Worm (Caenorhabditis elegans) whole organism, mixed stage, embryonic: ENCODE results near the gene tsp-13.
A peak's percentile ranks its signal among the peaks of the same experiment; 100 is the strongest.

Experiments
- M03D4.4 ChIP-seq: sonication (generic microtip); optimal IDR thresholded peaks from 2 replicates; lab custom pipeline; 2017; ENCODE audit warnings: mild to moderate bottlenecking, missing genetic modification characterization, missing compliant biosample characterization
- bed-3 ChIP-seq: fragments of 200-800 bp; sonication (Bioruptor generic); optimal IDR thresholded peaks from 3 replicates; lab custom pipeline; 2018; ENCODE audit warnings: mild to moderate bottlenecking, missing genetic modification characterization, moderate library complexity, missing compliant biosample characterization
- blmp-1 ChIP-seq: fragments of 150-350 bp; optimal IDR thresholded peaks from 2 replicates; lab custom pipeline; 2014; ENCODE audit warnings: missing biosample characterization, missing genetic modification characterization
- ceh-39 ChIP-seq: fragments of 150-350 bp; optimal IDR thresholded peaks from 2 replicates; lab custom pipeline; 2014; ENCODE audit warnings: missing biosample characterization, missing genetic modification characterization
- ceh-43 ChIP-seq: fragments of 200-800 bp; sonication (Bioruptor generic); optimal IDR thresholded peaks from 2 replicates; lab custom pipeline; 2018; ENCODE audit warnings: mild to moderate bottlenecking, missing genetic modification characterization, moderate library complexity, missing compliant biosample characterization
- ceh-83 ChIP-seq: fragments of 200-800 bp; sonication (Bioruptor generic); optimal IDR thresholded peaks from 2 replicates; lab custom pipeline; 2018; ENCODE audit warnings: mild to moderate bottlenecking, missing genetic modification characterization, missing compliant biosample characterization
- ces-1 ChIP-seq: fragments of 150-350 bp; optimal IDR thresholded peaks from 2 replicates; lab custom pipeline; 2014; ENCODE audit warnings: missing biosample characterization, missing genetic modification reagents, missing genetic modification characterization
- cnd-1 ChIP-seq: fragments of 200-800 bp; sonication (Bioruptor generic); optimal IDR thresholded peaks from 2 replicates; lab custom pipeline; 2018; ENCODE audit warnings: mild to moderate bottlenecking, missing genetic modification characterization, missing compliant biosample characterization
- drap-1 ChIP-seq: fragments of 200-800 bp; sonication (Bioruptor generic); optimal IDR thresholded peaks from 3 replicates; lab custom pipeline; 2018; ENCODE audit warnings: mild to moderate bottlenecking, missing genetic modification characterization, missing compliant biosample characterization
- elt-1 ChIP-seq: sonication (generic microtip); optimal IDR thresholded peaks from 2 replicates; lab custom pipeline; 2017; ENCODE audit warnings: missing genetic modification characterization, mild to moderate bottlenecking, missing compliant biosample characterization, antibody characterized with exemption, moderate library complexity, borderline replicate concordance; ENCODE audit not compliant: insufficient read depth
- flh-1 ChIP-seq: fragments of 200-800 bp; sonication (Bioruptor generic); optimal IDR thresholded peaks from 2 replicates; lab custom pipeline; 2018; ENCODE audit warnings: mild to moderate bottlenecking, missing genetic modification characterization, moderate library complexity, missing compliant biosample characterization
- ham-2 ChIP-seq: fragments of 200-800 bp; sonication (Bioruptor generic); optimal IDR thresholded peaks from 2 replicates; lab custom pipeline; 2018; ENCODE audit warnings: mild to moderate bottlenecking, missing genetic modification characterization, missing compliant biosample characterization
- hlh-1 ChIP-seq: fragments of 150-350 bp; optimal IDR thresholded peaks from 2 replicates; lab custom pipeline; 2014; ENCODE audit warnings: missing biosample characterization, missing genetic modification reagents, missing genetic modification characterization
- lin-13 ChIP-seq: fragments of 150-350 bp; optimal IDR thresholded peaks from 2 replicates; lab custom pipeline; 2014; ENCODE audit warnings: missing biosample characterization, missing genetic modification characterization
- lin-32 ChIP-seq: fragments of 200-800 bp; sonication (Bioruptor generic); optimal IDR thresholded peaks from 2 replicates; lab custom pipeline; 2018; ENCODE audit warnings: mild to moderate bottlenecking, missing genetic modification characterization, missing compliant biosample characterization
- lsy-2 ChIP-seq: fragments of 150-350 bp; optimal IDR thresholded peaks from 2 replicates; lab custom pipeline; 2014; ENCODE audit warnings: missing biosample characterization, missing genetic modification characterization
- mep-1 ChIP-seq: fragments of 150-350 bp; optimal IDR thresholded peaks from 2 replicates; lab custom pipeline; 2017; ENCODE audit warnings: missing biosample characterization, missing genetic modification reagents, missing genetic modification characterization, inconsistent platforms
- mls-2 ChIP-seq: sonication (generic microtip); optimal IDR thresholded peaks from 2 replicates; lab custom pipeline; 2016; ENCODE audit warnings: mild to moderate bottlenecking, missing genetic modification characterization, moderate library complexity, missing compliant biosample characterization
- nhr-12 ChIP-seq: fragments of 150-350 bp; optimal IDR thresholded peaks from 2 replicates; lab custom pipeline; 2014; ENCODE audit warnings: missing biosample characterization, missing genetic modification characterization
- nhr-2 ChIP-seq: fragments of 150-350 bp; optimal IDR thresholded peaks from 2 replicates; lab custom pipeline; 2014; ENCODE audit warnings: missing biosample characterization, missing genetic modification characterization
- nhr-237 ChIP-seq: fragments of 150-350 bp; optimal IDR thresholded peaks from 2 replicates; lab custom pipeline; 2014; ENCODE audit warnings: missing biosample characterization, missing genetic modification characterization
- nhr-28 ChIP-seq: fragments of 150-350 bp; optimal IDR thresholded peaks from 2 replicates; lab custom pipeline; 2014; ENCODE audit warnings: missing biosample characterization, missing genetic modification characterization
- nhr-76 ChIP-seq: sonication (generic microtip); optimal IDR thresholded peaks from 2 replicates; lab custom pipeline; 2017; ENCODE audit warnings: missing biosample characterization, missing genetic modification characterization
- pha-4 ChIP-seq: fragments of 150-350 bp; optimal IDR thresholded peaks from 2 replicates; lab custom pipeline; 2018; ENCODE audit warnings: missing biosample characterization, missing genetic modification reagents, missing genetic modification characterization
- sem-2 ChIP-seq: fragments of 200-800 bp; sonication (Bioruptor generic); optimal IDR thresholded peaks from 2 replicates; lab custom pipeline; 2018; ENCODE audit warnings: mild to moderate bottlenecking, missing genetic modification characterization, missing compliant biosample characterization
- snpc-4 ChIP-seq: fragments of 150-350 bp; optimal IDR thresholded peaks from 2 replicates; lab custom pipeline; 2014; ENCODE audit warnings: missing biosample characterization, missing genetic modification characterization
- sptf-1 ChIP-seq: sonication (generic microtip); optimal IDR thresholded peaks from 2 replicates; lab custom pipeline; 2017; ENCODE audit warnings: mild to moderate bottlenecking, missing genetic modification characterization, moderate library complexity, missing compliant biosample characterization
- tbx-8 ChIP-seq: fragments of 200-800 bp; sonication (Bioruptor generic); optimal IDR thresholded peaks from 2 replicates; lab custom pipeline; 2018; ENCODE audit warnings: mild to moderate bottlenecking, missing genetic modification characterization, moderate library complexity, missing compliant biosample characterization
- unc-120 ChIP-seq: sonication (generic microtip); optimal IDR thresholded peaks from 2 replicates; lab custom pipeline; 2017; ENCODE audit warnings: missing genetic modification characterization, missing compliant biosample characterization; ENCODE audit not compliant: poor library complexity, severe bottlenecking
- unc-39 ChIP-seq: fragments of 150-350 bp; optimal IDR thresholded peaks from 2 replicates; lab custom pipeline; 2014; ENCODE audit warnings: missing biosample characterization, missing genetic modification characterization
- unc-62 ChIP-seq: fragments of 150-350 bp; optimal IDR thresholded peaks from 2 replicates; lab custom pipeline; 2014; ENCODE audit warnings: missing biosample characterization, missing genetic modification reagents, missing genetic modification characterization
- zip-8 ChIP-seq: fragments of 150-350 bp; optimal IDR thresholded peaks from 2 replicates; lab custom pipeline; 2014; ENCODE audit warnings: missing biosample characterization, missing genetic modification characterization
- ztf-11 ChIP-seq: fragments of 150-350 bp; optimal IDR thresholded peaks from 2 replicates; lab custom pipeline; 2014; ENCODE audit warnings: missing biosample characterization, missing genetic modification characterization

The tsp-13 gene

DNA sequence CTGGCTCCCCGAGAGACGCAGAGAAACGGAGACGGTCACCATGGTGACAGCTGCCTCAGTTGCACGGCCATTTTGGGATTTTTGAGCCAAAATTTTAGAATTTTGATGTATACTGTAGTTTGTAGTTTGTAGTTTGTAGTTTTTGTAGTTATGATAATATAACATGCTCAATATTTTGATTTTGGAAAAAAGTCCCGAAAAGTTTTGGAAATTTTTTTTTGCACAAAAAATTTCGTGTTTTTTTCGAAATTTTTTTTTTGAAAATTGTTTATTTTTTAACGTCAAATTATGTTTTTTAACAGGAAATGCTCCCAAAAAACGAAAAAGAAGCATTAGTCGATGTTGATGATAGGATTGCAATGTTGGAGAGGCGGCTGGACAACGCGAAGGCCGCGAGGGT lies 26.7 kb upstream of the tsp-13 start, which contains the start of gene dyf-17:
Gene dyf-17 (plus strand): TSS at position 301 of the 400 bp plus-strand sequence.
- TF ChIP-seq lin-32 (GFP tag; lab: Kevin White, UChicago) (peak; percentile 15), ztf-11 (tag; lab: Kevin White, UChicago) (no peak)

DNA sequence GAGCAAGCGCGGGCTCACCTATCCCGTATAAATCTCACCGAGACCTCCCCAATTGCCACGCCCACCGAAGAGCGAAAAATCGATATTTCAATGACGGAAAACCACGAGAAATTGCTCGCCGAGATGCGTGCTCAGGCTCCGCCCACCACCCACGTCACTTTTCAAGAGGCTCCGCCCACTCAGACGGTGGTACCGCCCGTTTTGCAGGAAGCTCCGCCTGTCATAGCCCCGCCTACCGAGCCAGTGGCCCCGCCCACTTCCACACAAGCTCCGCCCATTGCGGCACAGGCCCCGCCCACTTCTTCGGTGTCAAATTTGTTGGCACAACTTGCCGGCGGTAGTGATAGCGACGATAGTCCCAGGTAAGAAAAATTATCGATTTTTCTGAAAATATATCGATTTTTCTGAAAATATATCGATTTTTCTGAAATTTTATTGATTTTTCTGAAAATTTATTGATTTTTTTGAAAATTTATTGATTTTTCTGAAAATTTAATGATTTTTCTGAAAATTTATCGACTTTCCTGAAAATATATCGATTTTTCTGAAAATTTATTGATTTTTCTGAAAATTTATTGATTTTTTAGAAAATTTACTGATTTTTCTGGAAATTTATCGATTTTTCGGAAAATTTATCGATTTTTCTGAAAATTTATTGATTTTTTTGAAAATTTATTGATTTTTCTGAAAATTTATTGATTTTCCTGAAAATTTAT lies 24.3 kb upstream of the tsp-13 start:
- no peak for TF ChIP-seq lin-13 (tag; lab: Kevin White, UChicago)
- no peak for TF ChIP-seq M03D4.4 (tag; lab: Kevin White, UChicago)
- no peak for TF ChIP-seq nhr-2 (tag; lab: Kevin White, UChicago)
- TF ChIP-seq ces-1: no peak
- no peak for TF ChIP-seq nhr-28 (tag; lab: Kevin White, UChicago)
- no peak for TF ChIP-seq ham-2 (GFP tag; lab: Kevin White, UChicago)
- no peak for TF ChIP-seq blmp-1 (tag; lab: Kevin White, UChicago)
- TF ChIP-seq ceh-83 (GFP tag; lab: Kevin White, UChicago): no peak
- no peak for TF ChIP-seq tbx-8 (GFP tag; lab: Kevin White, UChicago)
- no peak for TF ChIP-seq nhr-76 (tag; lab: Kevin White, UChicago)
- no peak for TF ChIP-seq hlh-1
- no peak for TF ChIP-seq mls-2
- TF ChIP-seq ceh-43 (GFP tag; lab: Kevin White, UChicago): no peak
- no peak for TF ChIP-seq cnd-1 (tag; lab: Kevin White, UChicago)
- no peak for TF ChIP-seq lin-32 (GFP tag; lab: Kevin White, UChicago)
- TF ChIP-seq elt-1 (tag; lab: Kevin White, UChicago): no peak
- no peak for TF ChIP-seq snpc-4 (tag; lab: Kevin White, UChicago)
- TF ChIP-seq bed-3 (GFP tag; lab: Kevin White, UChicago): no peak
- no peak for TF ChIP-seq unc-120 (tag; lab: Kevin White, UChicago)
- TF ChIP-seq ceh-39 (tag; lab: Kevin White, UChicago): no peak
- TF ChIP-seq, all 35 proteins: peak for 0

DNA sequence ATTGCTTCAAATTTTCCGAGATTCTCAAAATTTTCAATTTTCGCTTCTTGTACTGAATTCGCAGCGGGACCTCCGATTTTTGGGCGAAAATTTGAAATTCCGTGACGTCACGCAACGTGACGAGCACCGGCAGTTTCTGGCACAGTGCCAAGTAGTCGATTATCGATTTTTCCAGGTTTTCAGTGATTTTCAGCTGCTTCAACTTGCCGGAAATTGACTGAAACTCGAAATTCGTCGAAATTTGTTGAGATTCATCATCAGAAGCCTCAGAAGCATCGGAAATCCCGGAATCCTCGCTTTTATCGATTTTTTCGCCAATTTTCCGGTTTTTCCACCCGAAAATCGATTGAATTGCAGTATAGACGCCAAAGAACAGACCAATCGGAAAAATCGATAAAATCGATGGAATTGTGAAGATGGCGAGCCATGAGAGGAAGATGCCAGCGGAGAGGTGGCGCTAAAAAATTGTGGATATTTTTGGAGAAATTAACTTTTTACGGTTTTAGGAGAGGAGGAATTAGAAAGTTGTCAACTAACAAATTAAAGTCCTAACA lies 22.0 kb upstream of the tsp-13 start:
- TF ChIP-seq bed-3 (GFP tag; lab: Kevin White, UChicago) (no peak), ces-1 (no peak), M03D4.4 (tag; lab: Kevin White, UChicago) (no peak), pha-4 (tag; lab: Kevin White, UChicago) (no peak), nhr-28 (tag; lab: Kevin White, UChicago) (no peak), blmp-1 (tag; lab: Kevin White, UChicago) (no peak), ceh-43 (GFP tag; lab: Kevin White, UChicago) (no peak), mep-1 (tag; lab: Kevin White, UChicago) (no peak), zip-8 (tag; lab: Kevin White, UChicago) (no peak), sem-2 (GFP tag; lab: Kevin White, UChicago) (no peak), nhr-12 (tag; lab: Kevin White, UChicago) (no peak), unc-62 (GFP tag; lab: Kevin White, UChicago) (no peak), unc-39 (tag; lab: Kevin White, UChicago) (no peak)

DNA sequence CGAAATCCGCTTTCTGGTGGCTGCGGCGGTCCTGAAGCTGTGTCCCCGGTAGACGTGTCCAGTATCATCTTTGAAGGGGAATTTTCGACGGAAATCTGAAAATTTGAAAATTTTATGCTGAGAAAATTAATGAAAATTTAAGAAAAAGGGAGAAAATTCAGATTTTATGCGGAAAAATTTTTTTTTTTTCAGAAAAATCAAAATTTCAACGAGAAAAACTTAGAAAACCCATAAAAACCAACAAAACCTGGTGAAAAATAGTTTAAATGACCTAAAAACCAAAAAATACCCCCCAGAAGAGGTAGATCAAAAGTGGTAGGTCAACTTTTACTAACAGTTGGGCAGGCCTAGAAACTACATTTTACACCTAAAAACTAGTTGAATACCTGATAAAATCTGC lies 20.4 kb upstream of the tsp-13 start, which contains the start of gene Y39B6A.10:
Gene Y39B6A.10 (minus strand): TSS at position 101 of the 400 bp plus-strand sequence.
- no peak for TF ChIP-seq pha-4 (tag; lab: Kevin White, UChicago)
- no peak for TF ChIP-seq ham-2 (GFP tag; lab: Kevin White, UChicago)
- no peak for TF ChIP-seq nhr-28 (tag; lab: Kevin White, UChicago)
- TF ChIP-seq mep-1 (tag; lab: Kevin White, UChicago): no peak
- TF ChIP-seq sptf-1 (tag; lab: Kevin White, UChicago): no peak
- TF ChIP-seq bed-3 (GFP tag; lab: Kevin White, UChicago): no peak
- no peak for TF ChIP-seq drap-1 (GFP tag; lab: Kevin White, UChicago)
- no peak for TF ChIP-seq zip-8 (tag; lab: Kevin White, UChicago)
- no peak for TF ChIP-seq mls-2
- TF ChIP-seq nhr-237 (tag; lab: Kevin White, UChicago): no peak
- no peak for TF ChIP-seq flh-1
- TF ChIP-seq ces-1: no peak
- no peak for TF ChIP-seq nhr-12 (tag; lab: Kevin White, UChicago)
- no peak for TF ChIP-seq cnd-1 (tag; lab: Kevin White, UChicago)
- TF ChIP-seq hlh-1: no peak
- TF ChIP-seq lsy-2 (tag; lab: Kevin White, UChicago): no peak
- TF ChIP-seq ceh-43 (GFP tag; lab: Kevin White, UChicago): no peak
